Worm (Caenorhabditis elegans) whole organism, young adult: ENCODE data around the gene gcc-2.

Source experiments
- D2030.7 ChIP-seq: fragments of 200-800 bp; sonication (Bioruptor generic); IDR thresholded peaks from 2 replicates; pipeline ENCODE4 v1.3.6; 2022; ENCODE audit warnings: missing genetic modification reagents, missing genetic modification characterization, missing compliant biosample characterization
- F22D6.2 ChIP-seq: sonication (generic microtip); optimal IDR thresholded peaks from 2 replicates; lab custom pipeline; 2016; ENCODE audit warnings: mild to moderate bottlenecking, missing genetic modification characterization, missing compliant biosample characterization
- F23B12.7 ChIP-seq: sonication (generic microtip); optimal IDR thresholded peaks from 2 replicates; lab custom pipeline; 2017; ENCODE audit warnings: missing genetic modification characterization, mild to moderate bottlenecking, missing compliant biosample characterization, antibody characterized with exemption, moderate library complexity; ENCODE audit not compliant: insufficient read depth
- F33H1.4 ChIP-seq: fragments of 200-800 bp; sonication (Bioruptor generic); IDR thresholded peaks from 2 replicates; pipeline ENCODE4 v1.3.6; 2022; ENCODE audit warnings: missing genetic modification reagents, missing genetic modification characterization, missing compliant biosample characterization
- F49E8.2 ChIP-seq: sonication (generic microtip); optimal IDR thresholded peaks from 3 replicates; lab custom pipeline; 2017; ENCODE audit warnings: missing genetic modification characterization, mild to moderate bottlenecking, missing compliant biosample characterization, antibody characterized with exemption, moderate library complexity; ENCODE audit not compliant: insufficient read depth
- F52B5.7 ChIP-seq: sonication (generic microtip); optimal IDR thresholded peaks from 2 replicates; lab custom pipeline; 2016; ENCODE audit warnings: mild to moderate bottlenecking, missing genetic modification characterization, missing compliant biosample characterization
- F57A8.1 ChIP-seq: fragments of 200-800 bp; sonication (Bioruptor generic); optimal IDR thresholded peaks from 2 replicates; lab custom pipeline; 2018; ENCODE audit warnings: mild to moderate bottlenecking, missing genetic modification characterization, moderate library complexity, missing compliant biosample characterization
- K11D2.4 ChIP-seq: fragments of 200-800 bp; sonication (Bioruptor generic); IDR thresholded peaks from 2 replicates; pipeline ENCODE4 v1.3.6; 2022; ENCODE audit warnings: missing genetic modification reagents, missing genetic modification characterization, missing compliant biosample characterization
- K12H6.12 ChIP-seq: fragments of 200-800 bp; sonication (Bioruptor generic); optimal IDR thresholded peaks from 2 replicates; lab custom pipeline; 2018; ENCODE audit warnings: mild to moderate bottlenecking, missing genetic modification characterization, missing compliant biosample characterization
- Y53F4B.3 ChIP-seq: fragments of 200-800 bp; sonication (Bioruptor generic); IDR thresholded peaks from 2 replicates; pipeline ENCODE4 v1.3.6; 2022; ENCODE audit warnings: missing genetic modification reagents, missing genetic modification characterization, missing compliant biosample characterization
- Y56A3A.18 ChIP-seq: fragments of 200-800 bp; sonication (Bioruptor generic); IDR thresholded peaks from 2 replicates; pipeline ENCODE4 v1.3.6; 2022; ENCODE audit warnings: missing genetic modification reagents, missing genetic modification characterization, missing compliant biosample characterization
- Y79H2A.3 ChIP-seq: fragments of 200-800 bp; sonication (Bioruptor generic); conservative IDR thresholded peaks from 2 replicates; pipeline ENCODE4 v1.3.6; 2022; ENCODE audit warnings: missing genetic modification reagents, missing genetic modification characterization, missing compliant biosample characterization
- Y95B8A.8 ChIP-seq: fragments of 200-800 bp; sonication (Bioruptor generic); IDR thresholded peaks from 2 replicates; pipeline ENCODE4 v1.3.6; 2022; ENCODE audit warnings: missing genetic modification reagents, missing genetic modification characterization, missing compliant biosample characterization
- ZK185.1 ChIP-seq: sonication (generic microtip); optimal IDR thresholded peaks from 2 replicates; lab custom pipeline; 2016; ENCODE audit warnings: mild to moderate bottlenecking, missing genetic modification characterization, missing compliant biosample characterization; ENCODE audit not compliant: poor library complexity, severe bottlenecking
- attf-5 ChIP-seq: fragments of 200-800 bp; sonication (Bioruptor generic); optimal IDR thresholded peaks from 2 replicates; lab custom pipeline; 2018; ENCODE audit warnings: mild to moderate bottlenecking, missing genetic modification characterization, missing compliant biosample characterization
- ceh-100 ChIP-seq: fragments of 200-800 bp; sonication (Bioruptor generic); IDR thresholded peaks from 2 replicates; pipeline ENCODE4 v1.3.6; 2022; ENCODE audit warnings: missing genetic modification reagents, missing genetic modification characterization, missing compliant biosample characterization
- ceh-58 ChIP-seq: fragments of 200-800 bp; sonication (Bioruptor generic); IDR thresholded peaks from 2 replicates; pipeline ENCODE4 v1.3.6; 2022; ENCODE audit warnings: missing genetic modification characterization, missing compliant biosample characterization
- ceh-91 ChIP-seq: fragments of 200-800 bp; sonication (Bioruptor generic); IDR thresholded peaks from 2 replicates; pipeline ENCODE4 v1.3.6; 2022; ENCODE audit warnings: missing genetic modification reagents, missing genetic modification characterization, missing compliant biosample characterization
- dox-1 ChIP-seq: fragments of 200-800 bp; sonication (Bioruptor generic); IDR thresholded peaks from 2 replicates; pipeline ENCODE4 v1.3.6; 2022; ENCODE audit warnings: missing genetic modification reagents, missing genetic modification characterization, missing compliant biosample characterization
- efl-1 ChIP-seq: fragments of 150-350 bp; optimal IDR thresholded peaks from 2 replicates; lab custom pipeline; 2014; ENCODE audit warnings: missing biosample characterization, missing genetic modification reagents, missing genetic modification characterization
- ekl-4 ChIP-seq: fragments of 200-800 bp; sonication (Bioruptor generic); IDR thresholded peaks from 2 replicates; pipeline ENCODE4 v1.3.6; 2022; ENCODE audit warnings: missing genetic modification reagents, missing genetic modification characterization, missing compliant biosample characterization
- fkh-3 ChIP-seq: sonication (generic microtip); optimal IDR thresholded peaks from 2 replicates; lab custom pipeline; 2016; ENCODE audit warnings: mild to moderate bottlenecking, missing genetic modification characterization, missing compliant biosample characterization
- hmg-1.2 ChIP-seq: fragments of 200-800 bp; sonication (Bioruptor generic); IDR thresholded peaks from 2 replicates; pipeline ENCODE4 v1.3.6; 2022; ENCODE audit warnings: missing genetic modification reagents, missing genetic modification characterization, missing compliant biosample characterization
- hmg-20 ChIP-seq: fragments of 200-800 bp; sonication (Bioruptor generic); IDR thresholded peaks from 2 replicates; pipeline ENCODE4 v1.3.6; 2022; ENCODE audit warnings: missing genetic modification reagents, missing genetic modification characterization, missing compliant biosample characterization
- hrde-1 ChIP-seq: sonication (generic microtip); optimal IDR thresholded peaks from 2 replicates; lab custom pipeline; 2016; ENCODE audit warnings: missing genetic modification characterization, mild to moderate bottlenecking, missing compliant biosample characterization, moderate library complexity, missing genotype, missing genetic modification reagents, borderline replicate concordance
- hsf-1 ChIP-seq: fragments of 200-800 bp; sonication (Bioruptor generic); IDR thresholded peaks from 2 replicates; pipeline ENCODE4 v1.3.6; 2022; ENCODE audit warnings: missing genetic modification reagents, missing genetic modification characterization, missing compliant biosample characterization
- lin-26 ChIP-seq: fragments of 200-800 bp; sonication (Bioruptor generic); IDR thresholded peaks from 2 replicates; pipeline ENCODE4 v1.3.6; 2022; ENCODE audit warnings: missing genetic modification reagents, missing genetic modification characterization, missing compliant biosample characterization
- lin-54 ChIP-seq: fragments of 200-800 bp; sonication (Bioruptor generic); optimal IDR thresholded peaks from 2 replicates; lab custom pipeline; 2018; ENCODE audit warnings: mild to moderate bottlenecking, missing genetic modification characterization, missing compliant biosample characterization
- lir-1 ChIP-seq: fragments of 200-800 bp; sonication (Bioruptor generic); conservative IDR thresholded peaks from 2 replicates; pipeline ENCODE4 v1.3.6; 2022; ENCODE audit warnings: missing genetic modification reagents, missing genetic modification characterization, missing compliant biosample characterization
- lsl-1 ChIP-seq: fragments of 200-800 bp; sonication (Bioruptor generic); optimal IDR thresholded peaks from 2 replicates; lab custom pipeline; 2018; ENCODE audit warnings: mild to moderate bottlenecking, missing genetic modification characterization, moderate library complexity, missing compliant biosample characterization
- lsy-27 ChIP-seq: sonication (generic microtip); optimal IDR thresholded peaks from 2 replicates; lab custom pipeline; 2017; ENCODE audit warnings: missing genetic modification characterization, mild to moderate bottlenecking, missing compliant biosample characterization, antibody characterized with exemption, missing genotype, borderline replicate concordance; ENCODE audit not compliant: insufficient read depth
- madf-10 ChIP-seq: sonication (generic microtip); optimal IDR thresholded peaks from 2 replicates; lab custom pipeline; 2016; ENCODE audit warnings: mild to moderate bottlenecking, missing genetic modification characterization, missing compliant biosample characterization
- madf-3 ChIP-seq: fragments of 200-800 bp; sonication (Bioruptor generic); IDR thresholded peaks from 2 replicates; pipeline ENCODE4 v1.3.6; 2022; ENCODE audit warnings: missing genetic modification reagents, missing genetic modification characterization, missing compliant biosample characterization
- madf-6 ChIP-seq: fragments of 200-800 bp; sonication (Bioruptor generic); IDR thresholded peaks from 2 replicates; pipeline ENCODE4 v1.3.6; 2022; ENCODE audit warnings: missing genetic modification reagents, missing genetic modification characterization, missing compliant biosample characterization
- mxl-1 ChIP-seq: sonication (generic microtip); optimal IDR thresholded peaks from 2 replicates; lab custom pipeline; 2016; ENCODE audit warnings: missing genetic modification characterization, missing compliant biosample characterization
- nfya-1 ChIP-seq: sonication (generic microtip); optimal IDR thresholded peaks from 2 replicates; lab custom pipeline; 2017; ENCODE audit warnings: antibody characterized with exemption, missing compliant biosample characterization, missing genetic modification characterization, borderline replicate concordance; ENCODE audit not compliant: insufficient read depth
- nhr-90 ChIP-seq: sonication (generic microtip); optimal IDR thresholded peaks from 2 replicates; lab custom pipeline; 2016; ENCODE audit warnings: missing genotype, mild to moderate bottlenecking, missing genetic modification characterization, missing compliant biosample characterization
- pha-4 ChIP-seq: fragments of 150-350 bp; sonication (generic microtip); optimal IDR thresholded peaks from 2 replicates; lab custom pipeline; 2014; ENCODE audit warnings: missing biosample characterization, missing genetic modification reagents, missing genetic modification characterization
- rcor-1 ChIP-seq: fragments of 200-800 bp; sonication (Bioruptor generic); IDR thresholded peaks from 2 replicates; pipeline ENCODE4 v1.3.6; 2022; ENCODE audit warnings: missing genetic modification reagents, missing genetic modification characterization, missing compliant biosample characterization
- repo-1 ChIP-seq: sonication (generic microtip); optimal IDR thresholded peaks from 2 replicates; lab custom pipeline; 2017; ENCODE audit warnings: mild to moderate bottlenecking, missing genetic modification characterization, missing compliant biosample characterization
- sdz-38 ChIP-seq: sonication (generic microtip); optimal IDR thresholded peaks from 2 replicates; lab custom pipeline; 2016; ENCODE audit warnings: missing genotype, missing genetic modification characterization, missing compliant biosample characterization
- snpc-1.1 ChIP-seq: sonication (generic microtip); optimal IDR thresholded peaks from 2 replicates; lab custom pipeline; 2017; ENCODE audit warnings: missing genetic modification characterization, mild to moderate bottlenecking, missing compliant biosample characterization, antibody characterized with exemption, moderate library complexity, missing genotype, missing genetic modification reagents; ENCODE audit not compliant: insufficient read depth
- somi-1 ChIP-seq: fragments of 200-800 bp; sonication (Bioruptor generic); optimal IDR thresholded peaks from 2 replicates; lab custom pipeline; 2018; ENCODE audit warnings: mild to moderate bottlenecking, missing genetic modification characterization, missing compliant biosample characterization
- sptf-2 ChIP-seq: fragments of 200-800 bp; sonication (Bioruptor generic); optimal IDR thresholded peaks from 2 replicates; lab custom pipeline; 2018; ENCODE audit warnings: mild to moderate bottlenecking, missing genetic modification characterization, missing compliant biosample characterization
- tbp1 ChIP-seq: fragments of 200-800 bp; sonication (Bioruptor generic); optimal IDR thresholded peaks from 2 replicates; lab custom pipeline; 2018; ENCODE audit warnings: mild to moderate bottlenecking, missing genetic modification characterization, missing compliant biosample characterization
- tbx-9 ChIP-seq: sonication (generic microtip); optimal IDR thresholded peaks from 2 replicates; lab custom pipeline; 2016; ENCODE audit warnings: borderline replicate concordance, missing genetic modification characterization, inconsistent platforms, missing compliant biosample characterization
- ztf-18 ChIP-seq: sonication (generic microtip); optimal IDR thresholded peaks from 2 replicates; lab custom pipeline; 2016; ENCODE audit warnings: missing genotype, mild to moderate bottlenecking, missing genetic modification characterization, missing compliant biosample characterization

The gcc-2 gene

ce11 chrIII:9745333-9745897 lies 16.5 kb downstream of the gcc-2 start:
- TF ChIP-seq hsf-1 (GFP tag; lab: Robert Waterston, UW) (peak; percentile 60), F57A8.1 (GFP tag; lab: Kevin White, UChicago) (no peak), nfya-1 (tag; lab: Kevin White, UChicago) (no peak), ekl-4 (0 out of 2 replicates have a peak, but pooled peaks have one; percentile 54), ZK185.1 (tag; lab: Kevin White, UChicago) (no peak), nhr-90 (tag; lab: Kevin White, UChicago) (no peak), Y53F4B.3 (GFP tag; lab: Robert Waterston, UW) (no peak), ceh-58 (GFP tag; lab: Robert Waterston, UW) (0 out of 2 replicates have a peak, but pooled peaks have one; percentile 3), hmg-20 (GFP tag; lab: Robert Waterston, UW) (no peak), lin-54 (GFP tag; lab: Kevin White, UChicago) (peak; percentile 59), tbx-9 (tag; lab: Kevin White, UChicago) (no peak), D2030.7 (GFP tag; lab: Robert Waterston, UW) (0 out of 2 replicates have a peak, but pooled peaks have one; percentile 29), lsl-1 (GFP tag; lab: Kevin White, UChicago) (peak; percentile 7), snpc-1.1 (no peak), F52B5.7 (tag; lab: Kevin White, UChicago) (peak; percentile 18), K11D2.4 (0 out of 2 replicates have a peak, but pooled peaks have one; percentile 27), ceh-91 (no peak), madf-10 (tag; lab: Kevin White, UChicago) (no peak), Y79H2A.3 (GFP tag; lab: Robert Waterston, UW) (no peak), mxl-1 (tag; lab: Kevin White, UChicago) (no peak), rcor-1 (peak; percentile 24; the same call in 1 of the 2 replicates), somi-1 (no peak), pha-4 (tag; lab: Kevin White, UChicago) (no peak), K12H6.12 (tag; lab: Kevin White, UChicago) (no peak), Y56A3A.18 (GFP tag; lab: Robert Waterston, UW) (no peak), hrde-1 (tag; lab: Kevin White, UChicago) (peak; percentile 5), tbp1 (GFP tag; lab: Kevin White, UChicago) (peak; percentile 3), F23B12.7 (tag; lab: Kevin White, UChicago) (no peak), madf-3 (GFP tag; lab: Robert Waterston, UW) (0 out of 2 replicates have a peak, but pooled peaks have one; percentile 10), ztf-18 (tag; lab: Kevin White, UChicago) (peak; percentile 37), lsy-27 (no peak), lir-1 (no peak), sdz-38 (no peak), lin-26 (GFP tag; lab: Robert Waterston, UW) (no peak), F49E8.2 (no peak), dox-1 (GFP tag; lab: Robert Waterston, UW) (no peak), attf-5 (GFP tag; lab: Kevin White, UChicago) (no peak), sptf-2 (GFP tag; lab: Kevin White, UChicago) (no peak), madf-6 (GFP tag; lab: Robert Waterston, UW) (peak; percentile 59), efl-1 (GFP tag; lab: Kevin White, UChicago) (no peak), repo-1 (tag; lab: Kevin White, UChicago) (no peak), Y95B8A.8 (0 out of 2 replicates have a peak, but pooled peaks have one; percentile 9), fkh-3 (tag; lab: Kevin White, UChicago) (no peak), ceh-100 (GFP tag; lab: Robert Waterston, UW) (0 out of 2 replicates have a peak, but pooled peaks have one; percentile 11), hmg-1.2 (peak; percentile 11; the same call in 1 of the 2 replicates), F22D6.2 (tag; lab: Kevin White, UChicago) (no peak), F33H1.4 (GFP tag; lab: Robert Waterston, UW) (no peak)
